Worm (Caenorhabditis elegans): ENCODE data around the gene srw-8.

DNA sequence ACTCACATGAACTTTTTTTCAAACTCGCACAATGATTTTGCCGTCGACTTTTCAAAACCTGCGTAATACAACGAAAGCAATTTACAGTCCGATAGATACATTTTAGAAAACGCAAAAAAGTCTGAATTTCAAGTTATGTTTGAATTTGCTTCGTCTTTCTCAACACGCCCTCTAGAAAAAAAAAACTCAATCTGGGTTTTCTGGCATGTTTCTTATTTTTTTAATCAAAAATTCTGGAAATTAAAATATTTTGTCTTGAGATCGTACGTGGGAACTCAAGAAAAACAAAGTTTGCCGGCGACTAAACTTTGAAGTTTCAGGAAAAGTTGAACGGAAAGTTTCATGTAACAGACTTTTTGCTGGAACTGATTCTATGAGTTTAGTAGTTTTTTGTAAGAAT, 40.3 kb downstream of the srw-8 start, which contains the start of gene srw-115:
- TF ChIP-seq snpc-4 (tag; optimal IDR thresholded peaks at IDR 0.05) (no peak), lin-39 (tag; optimal IDR thresholded peaks at IDR 0.05) (no peak), nhr-25 (tag; optimal IDR thresholded peaks at IDR 0.05; ENCODE audit: borderline replicate concordance, insufficient read depth) (no peak), zag-1 (tag; optimal IDR thresholded peaks at IDR 0.05) (no peak), ZK337.2 (GFP tag; IDR thresholded peaks at IDR 0.05) (no peak), skn-1 (tag; optimal IDR thresholded peaks at IDR 0.05) (no peak), gei-8 (GFP tag; optimal IDR thresholded peaks at IDR 0.05) (no peak), F10B5.3 (tag; optimal IDR thresholded peaks at IDR 0.05) (no peak), nhr-237 (tag; optimal IDR thresholded peaks at IDR 0.05) (no peak), lin-38 (GFP tag; IDR thresholded peaks at IDR 0.05) (no peak), pha-4 (GFP tag; IDR thresholded peaks at IDR 0.05) (no peak), pha-4 (tag; optimal IDR thresholded peaks at IDR 0.05) (no peak), nhr-10 (tag; optimal IDR thresholded peaks at IDR 0.05) (no peak), unc-130 (GFP tag; optimal IDR thresholded peaks at IDR 0.05) (no peak)
